Fruit fly (Drosophila melanogaster): ENCODE results near the gene CG6885.

The CG6885 gene

DNA sequence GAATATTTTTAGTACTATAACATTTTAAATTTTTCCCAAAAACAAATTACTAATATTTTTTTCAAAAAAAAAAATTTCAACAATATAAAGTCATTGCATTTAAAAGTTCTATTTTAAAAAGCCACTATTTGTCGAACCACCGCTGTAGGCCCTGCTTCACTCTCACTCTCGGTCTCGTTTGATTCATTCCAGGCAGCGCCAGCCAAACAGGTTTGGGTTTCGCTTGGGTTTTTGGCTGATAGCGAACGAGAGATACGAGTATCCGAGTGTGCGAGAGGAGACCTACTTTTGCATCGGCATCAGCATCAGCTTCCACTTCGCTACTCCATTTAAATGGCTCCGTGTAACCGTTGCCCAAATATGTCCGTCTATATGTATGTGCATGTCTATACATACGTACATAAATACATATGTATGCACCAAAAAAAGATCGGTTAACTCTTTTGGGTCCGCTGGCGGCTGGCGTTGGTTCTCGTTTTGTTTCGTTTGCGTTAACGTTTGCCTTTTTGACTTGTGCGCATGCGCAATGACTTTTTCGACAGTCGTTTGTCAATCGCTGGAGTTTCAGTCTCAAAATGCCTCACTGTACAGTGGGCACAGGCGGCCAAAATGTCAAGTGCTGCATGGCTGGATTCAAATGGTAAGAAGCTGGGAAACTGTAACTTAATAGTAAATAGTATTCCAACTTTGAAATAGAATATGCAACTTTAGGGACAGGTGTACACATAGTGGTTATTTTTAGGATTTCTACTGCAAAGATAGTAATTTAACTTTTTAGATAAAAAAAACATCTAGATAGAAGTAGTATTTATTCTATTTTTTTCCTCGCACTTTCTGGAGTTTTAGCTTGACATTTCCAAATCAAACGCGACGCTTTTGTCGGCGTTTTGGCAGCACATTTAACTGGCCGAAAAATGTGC lies 24.8 kb downstream of the CG6885 start (continued):
- no peak for TF ChIP-seq hbn (GFP tag; IDR thresholded peaks at IDR 0.05; ENCODE audit: partially characterized antibody)
- no peak; the same call in 1 of the 2 replicates for TF ChIP-seq Nf-YA (GFP tag; IDR thresholded peaks at IDR 0.05)
- peak; percentile 75 for TF ChIP-seq Hmr (GFP tag; optimal IDR thresholded peaks at IDR 0.05)
- peak; percentile 30; the same call in 1 of the 3 replicates for TF ChIP-seq gce (GFP tag; IDR thresholded peaks at IDR 0.05)
- no peak for TF ChIP-seq Dad (GFP tag; optimal IDR thresholded peaks at IDR 0.05)
- peak; percentile 73 for TF ChIP-seq odd (GFP tag; optimal IDR thresholded peaks at IDR 0.05)
- no peak for TF ChIP-seq maf-S (GFP tag; optimal IDR thresholded peaks at IDR 0.05)
- no peak for TF ChIP-seq knrl (GFP tag; IDR thresholded peaks at IDR 0.05; ENCODE audit: partially characterized antibody)
- no peak for TF ChIP-seq Dip2 (GFP tag; IDR thresholded peaks at IDR 0.05)
- TF ChIP-seq CG31224 (GFP tag; IDR thresholded peaks at IDR 0.05) = peak; percentile 37; the same call in 1 of the 2 replicates
- TF ChIP-seq Hr51 (GFP tag; optimal IDR thresholded peaks at IDR 0.05) = peak; percentile 38 to 93
- peak; percentile 38 for TF ChIP-seq CG3407 (GFP tag; optimal IDR thresholded peaks at IDR 0.05)
- peak; percentile 76 for TF ChIP-seq org-1 (GFP tag; optimal IDR thresholded peaks at IDR 0.05)
- no peak for TF ChIP-seq NC2β (GFP tag; optimal IDR thresholded peaks at IDR 0.05)
- TF ChIP-seq Dfd (GFP tag; optimal IDR thresholded peaks at IDR 0.05) = no peak
- 0 out of 2 replicates have a peak, but pooled peaks have one; percentile 7 for TF ChIP-seq inv (GFP tag; IDR thresholded peaks at IDR 0.05; ENCODE audit: partially characterized antibody)
- TF ChIP-seq CG6791 (GFP tag; IDR thresholded peaks at IDR 0.05; ENCODE audit: partially characterized antibody) = no peak
- TF ChIP-seq pfk (GFP tag; optimal IDR thresholded peaks at IDR 0.05) = no peak
- peak; percentile 65 for TF ChIP-seq CG4424 (GFP tag; optimal IDR thresholded peaks at IDR 0.05)
- TF ChIP-seq fu2 (GFP tag; optimal IDR thresholded peaks at IDR 0.05) = no peak
- TF ChIP-seq fd96Cb (tag; optimal IDR thresholded peaks at IDR 0.05) = peak; percentile 72
- TF ChIP-seq Gug (GFP tag; IDR thresholded peaks at IDR 0.05) = peak; percentile 26; the same call in 1 of the 4 replicates
- no peak for TF ChIP-seq Poxn (GFP tag; IDR thresholded peaks at IDR 0.05)
- peak; percentile 73 for TF ChIP-seq wor (GFP tag; IDR thresholded peaks at IDR 0.05)
- TF ChIP-seq trh (GFP tag; optimal IDR thresholded peaks at IDR 0.05) = no peak
- no peak for TF ChIP-seq lola (GFP tag; optimal IDR thresholded peaks at IDR 0.05)
- TF ChIP-seq CG14014 (GFP tag; IDR thresholded peaks at IDR 0.05) = peak; percentile 5; the same call in 1 of the 2 replicates
- peak; percentile 74 for TF ChIP-seq tap (tag; optimal IDR thresholded peaks at IDR 0.05)
- peak; percentile 58 for TF ChIP-seq CG8388 (GFP tag; optimal IDR thresholded peaks at IDR 0.05)
- TF ChIP-seq CG13624 (GFP tag; optimal IDR thresholded peaks at IDR 0.05) = peak; percentile 37
- peak; percentile 43 for TF ChIP-seq NK7.1 (GFP tag; optimal IDR thresholded peaks at IDR 0.05)
- peak; percentile 55 for TF ChIP-seq Antp (GFP tag; optimal IDR thresholded peaks at IDR 0.05)
- TF ChIP-seq gt (GFP tag; IDR thresholded peaks at IDR 0.05) = no peak
- TF ChIP-seq Vsx1 (GFP tag; optimal IDR thresholded peaks at IDR 0.05) = peak; percentile 62
- no peak for TF ChIP-seq amos (GFP tag; IDR thresholded peaks at IDR 0.05; ENCODE audit: partially characterized antibody)
- TF ChIP-seq Optix (GFP tag; IDR thresholded peaks at IDR 0.05) = peak; percentile 50; the same call in 1 of the 3 replicates
- peak; percentile 53 for TF ChIP-seq CG17829 (tag; optimal IDR thresholded peaks at IDR 0.05)
- peak; percentile 34 for TF ChIP-seq CG12942 (GFP tag; optimal IDR thresholded peaks at IDR 0.05)
- peak; percentile 33; the same call in 1 of the 2 replicates for TF ChIP-seq CG17328 (GFP tag; IDR thresholded peaks at IDR 0.05)
- TF ChIP-seq sens-2 (GFP tag; IDR thresholded peaks at IDR 0.05) = no peak
- peak; percentile 34 for TF ChIP-seq CG10654 (GFP tag; optimal IDR thresholded peaks at IDR 0.05)
- peak; percentile 12 for TF ChIP-seq crc (GFP tag; optimal IDR thresholded peaks at IDR 0.05)
- TF ChIP-seq hth (optimal IDR thresholded peaks at IDR 0.05) = no peak
- TF ChIP-seq lmd (GFP tag; IDR thresholded peaks at IDR 0.05) = peak; percentile 77
- no peak for TF ChIP-seq CG12744 (GFP tag; optimal IDR thresholded peaks at IDR 0.05)
- no peak for TF ChIP-seq Gsc (GFP tag; IDR thresholded peaks at IDR 0.05)
- peak; percentile 50 for TF ChIP-seq cg (GFP tag; optimal IDR thresholded peaks at IDR 0.05)
- TF ChIP-seq CG8089 (GFP tag; optimal IDR thresholded peaks at IDR 0.05) = no peak
- peak; percentile 70 for TF ChIP-seq lilli (GFP tag; optimal IDR thresholded peaks at IDR 0.05)

Measured in whole organism, embryonic.